Fruit fly (Drosophila melanogaster) whole organism, larva: Measurements from ENCODE around the gene CG14194.

Source experiments
- noc ChIP-seq: fragments of 200-800 bp; sonication (Bioruptor generic); optimal IDR thresholded peaks from 3 replicates; lab custom pipeline; 2019; ENCODE audit warnings: missing biosample characterization, mild to moderate bottlenecking, missing genetic modification characterization, moderate library complexity

CG14194 gene

dm6 chrX:19193336-19193735, at the start of gene CG14194, which contains the start of gene CG7914:
TSS of gene CG14194 (plus strand) at chrX:19193555.
TSS of gene CG7914 (minus strand) at chrX:19193448.
- TF ChIP-seq noc = no peak

dm6 chrX:19144785-19145422, 48.5 kb upstream of the CG14194 start:
- no peak for TF ChIP-seq noc

- peak; percentile 46 for TF ChIP-seq noc
These were observed 46.9 kb upstream of the CG14194 start for dm6 chrX:19146421-19146952.

- TF ChIP-seq noc = no peak
These were observed 45.3 kb upstream of the CG14194 start for dm6 chrX:19147939-19148641.

- TF ChIP-seq noc = no peak
These were observed 44.4 kb upstream of the CG14194 start for dm6 chrX:19148798-19149510.

dm6 chrX:19149511-19149876, 43.9 kb upstream of the CG14194 start:
- TF ChIP-seq noc = no peak

- peak; percentile 23 for TF ChIP-seq noc
These were observed 40.6 kb upstream of the CG14194 start for dm6 chrX:19152570-19153287.

- TF ChIP-seq noc = peak; percentile 65
These were observed 39.8 kb upstream of the CG14194 start for dm6 chrX:19153288-19154130.

- TF ChIP-seq noc = no peak
These were observed 39.1 kb upstream of the CG14194 start for dm6 chrX:19154249-19154648.

- peak; percentile 41 for TF ChIP-seq noc
These were observed 38.4 kb upstream of the CG14194 start for dm6 chrX:19154998-19155397.

dm6 chrX:19155922-19156437, 37.4 kb upstream of the CG14194 start:
- TF ChIP-seq noc = peak; percentile 54

dm6 chrX:19157471-19157870, 35.9 kb upstream of the CG14194 start:
- TF ChIP-seq noc = no peak

dm6 chrX:19158519-19159289, 34.7 kb upstream of the CG14194 start:
- TF ChIP-seq noc = no peak

- TF ChIP-seq noc = no peak
These were observed 33.4 kb upstream of the CG14194 start for dm6 chrX:19159942-19160341.
